Worm (Caenorhabditis elegans) whole organism, late embryonic: ENCODE data around the gene fbxa-156.

ENCODE experiments used
- C38D4.7 ChIP-seq: fragments of 200-800 bp; sonication (Bioruptor generic); optimal IDR thresholded peaks from 2 replicates; lab custom pipeline; 2018; ENCODE audit warnings: mild to moderate bottlenecking, missing genetic modification characterization, moderate library complexity, missing compliant biosample characterization
- K09A11.1 ChIP-seq: sonication (generic microtip); optimal IDR thresholded peaks from 2 replicates; lab custom pipeline; 2017; ENCODE audit warnings: antibody characterized with exemption, mild to moderate bottlenecking, missing genetic modification characterization, missing compliant biosample characterization; ENCODE audit not compliant: insufficient read depth
- ama-1 ChIP-seq: fragments of 150-350 bp; optimal IDR thresholded peaks from 2 replicates; lab custom pipeline; 2014
- ceh-14 ChIP-seq: sonication (generic microtip); optimal IDR thresholded peaks from 2 replicates; lab custom pipeline; 2016; ENCODE audit warnings: missing genotype, missing genetic modification characterization, missing compliant biosample characterization
- ceh-22 ChIP-seq: sonication (generic microtip); optimal IDR thresholded peaks from 2 replicates; lab custom pipeline; 2017; ENCODE audit warnings: missing biosample characterization, missing genetic modification characterization
- ceh-31 ChIP-seq: sonication (generic microtip); optimal IDR thresholded peaks from 2 replicates; lab custom pipeline; 2016; ENCODE audit warnings: missing genetic modification characterization, missing compliant biosample characterization
- ceh-48 ChIP-seq: sonication (generic microtip); optimal IDR thresholded peaks from 2 replicates; lab custom pipeline; 2016; ENCODE audit warnings: missing genetic modification characterization, inconsistent platforms, missing compliant biosample characterization
- ceh-9 ChIP-seq: sonication (generic microtip); optimal IDR thresholded peaks from 2 replicates; lab custom pipeline; 2016; ENCODE audit warnings: mild to moderate bottlenecking, missing genetic modification characterization, inconsistent platforms, missing compliant biosample characterization
- che-1 ChIP-seq: sonication (generic microtip); optimal IDR thresholded peaks from 2 replicates; lab custom pipeline; 2016; ENCODE audit warnings: mild to moderate bottlenecking, missing genetic modification characterization, missing compliant biosample characterization
- dmd-4 ChIP-seq: sonication (generic microtip); optimal IDR thresholded peaks from 2 replicates; lab custom pipeline; 2016; ENCODE audit warnings: borderline replicate concordance, missing genetic modification characterization, missing compliant biosample characterization
- dve-1 ChIP-seq: sonication (generic microtip); optimal IDR thresholded peaks from 2 replicates; lab custom pipeline; 2017; ENCODE audit warnings: antibody characterized with exemption, mild to moderate bottlenecking, missing genetic modification characterization, missing compliant biosample characterization
- ets-4 ChIP-seq: sonication (generic microtip); optimal IDR thresholded peaks from 2 replicates; lab custom pipeline; 2016; ENCODE audit warnings: missing genetic modification characterization, missing compliant biosample characterization
- fax-1 ChIP-seq: sonication (generic microtip); optimal IDR thresholded peaks from 2 replicates; lab custom pipeline; 2016; ENCODE audit warnings: missing genotype, missing genetic modification characterization, missing compliant biosample characterization
- fkh-10 ChIP-seq: fragments of 150-350 bp; optimal IDR thresholded peaks from 2 replicates; lab custom pipeline; 2014; ENCODE audit warnings: missing biosample characterization, missing genetic modification reagents, missing genetic modification characterization
- fkh-6 ChIP-seq: sonication (generic microtip); optimal IDR thresholded peaks from 2 replicates; lab custom pipeline; 2016; ENCODE audit warnings: missing genetic modification characterization, missing compliant biosample characterization
- gmeb-2 ChIP-seq: sonication (generic microtip); optimal IDR thresholded peaks from 2 replicates; lab custom pipeline; 2016; ENCODE audit warnings: missing genetic modification characterization, inconsistent platforms, missing compliant biosample characterization
- hlh-13 ChIP-seq: fragments of 200-800 bp; sonication (Bioruptor generic); optimal IDR thresholded peaks from 2 replicates; lab custom pipeline; 2018; ENCODE audit warnings: mild to moderate bottlenecking, missing genetic modification characterization, missing compliant biosample characterization
- hlh-15 ChIP-seq: sonication (generic microtip); optimal IDR thresholded peaks from 2 replicates; lab custom pipeline; 2016; ENCODE audit warnings: missing genetic modification characterization, missing compliant biosample characterization
- hlh-30 ChIP-seq: sonication (generic microtip); optimal IDR thresholded peaks from 2 replicates; lab custom pipeline; 2017; ENCODE audit warnings: antibody characterized with exemption, missing genetic modification characterization, missing compliant biosample characterization; ENCODE audit not compliant: insufficient read depth
- hlh-8 ChIP-seq: sonication (generic microtip); optimal IDR thresholded peaks from 2 replicates; lab custom pipeline; 2016; ENCODE audit warnings: missing genotype, missing genetic modification characterization, missing compliant biosample characterization
- lim-6 ChIP-seq: sonication (generic microtip); optimal IDR thresholded peaks from 2 replicates; lab custom pipeline; 2016; ENCODE audit warnings: missing genetic modification characterization, missing compliant biosample characterization
- mec-3 ChIP-seq: sonication (generic microtip); optimal IDR thresholded peaks from 2 replicates; lab custom pipeline; 2016; ENCODE audit warnings: borderline replicate concordance, missing genetic modification characterization, missing compliant biosample characterization
- nhr-11 ChIP-seq: fragments of 150-350 bp; optimal IDR thresholded peaks from 2 replicates; lab custom pipeline; 2014; ENCODE audit warnings: missing biosample characterization, missing genetic modification characterization
- npax-4 ChIP-seq: sonication (generic microtip); optimal IDR thresholded peaks from 2 replicates; lab custom pipeline; 2016; ENCODE audit warnings: missing genetic modification characterization, missing compliant biosample characterization
- odd-2 ChIP-seq: sonication (generic microtip); optimal IDR thresholded peaks from 2 replicates; lab custom pipeline; 2017; ENCODE audit warnings: antibody characterized with exemption, mild to moderate bottlenecking, missing genetic modification characterization, missing compliant biosample characterization
- pat-9 ChIP-seq: fragments of 200-800 bp; sonication (Bioruptor generic); optimal IDR thresholded peaks from 2 replicates; lab custom pipeline; 2018; ENCODE audit warnings: mild to moderate bottlenecking, missing genetic modification characterization, moderate library complexity, missing compliant biosample characterization
- pha-2 ChIP-seq: sonication (generic microtip); optimal IDR thresholded peaks from 2 replicates; lab custom pipeline; 2017; ENCODE audit warnings: mild to moderate bottlenecking, missing genetic modification characterization, missing compliant biosample characterization
- pha-4 ChIP-seq: fragments of 150-350 bp; optimal IDR thresholded peaks from 2 replicates; lab custom pipeline; 2018; ENCODE audit warnings: missing biosample characterization, missing genetic modification reagents, missing genetic modification characterization
- ref-2 ChIP-seq: sonication (generic microtip); optimal IDR thresholded peaks from 2 replicates; lab custom pipeline; 2016; ENCODE audit warnings: missing genetic modification characterization, missing compliant biosample characterization
- sdc-2 ChIP-seq: sonication (generic microtip); optimal IDR thresholded peaks from 2 replicates; lab custom pipeline; 2016; ENCODE audit warnings: missing genotype, missing genetic modification characterization, missing compliant biosample characterization
- sox-4 ChIP-seq: sonication (generic microtip); optimal IDR thresholded peaks from 2 replicates; lab custom pipeline; 2017; ENCODE audit warnings: mild to moderate bottlenecking, missing genetic modification characterization, inconsistent platforms, missing compliant biosample characterization
- syd-9 ChIP-seq: sonication (generic microtip); optimal IDR thresholded peaks from 2 replicates; lab custom pipeline; 2016; ENCODE audit warnings: mild to moderate bottlenecking, missing genetic modification characterization, moderate library complexity, missing compliant biosample characterization
- tbx-7 ChIP-seq: sonication (generic microtip); optimal IDR thresholded peaks from 2 replicates; lab custom pipeline; 2016; ENCODE audit warnings: missing genotype, missing genetic modification characterization, missing compliant biosample characterization
- ttx-3 ChIP-seq: sonication (generic microtip); optimal IDR thresholded peaks from 2 replicates; lab custom pipeline; 2016; ENCODE audit warnings: missing genetic modification reagents, missing genetic modification characterization, missing compliant biosample characterization
- unc-55 ChIP-seq: sonication (generic microtip); optimal IDR thresholded peaks from 2 replicates; lab custom pipeline; 2017; ENCODE audit warnings: missing biosample characterization, missing genetic modification reagents, missing genetic modification characterization
- ztf-16 ChIP-seq: sonication (generic microtip); optimal IDR thresholded peaks from 2 replicates; lab custom pipeline; 2017; ENCODE audit warnings: missing genetic modification characterization, missing compliant biosample characterization

The fbxa-156 gene

ce11 chrV:17896736-17897353 lies at the start of gene fbxa-156:
Gene fbxa-156, minus strand, starts transcription at chrV:17896786.
- TF ChIP-seq mec-3 (tag; lab: Kevin White, UChicago): no peak
- TF ChIP-seq, all 69 proteins: peak for 0

- TF ChIP-seq che-1 (tag; lab: Kevin White, UChicago) (no peak), fkh-6 (no peak), ama-1 (no peak), lim-6 (tag; lab: Kevin White, UChicago) (no peak), ceh-22 (no peak), C38D4.7 (GFP tag; lab: Kevin White, UChicago) (no peak), dve-1 (tag; lab: Kevin White, UChicago) (no peak)
Measured at ce11 chrV:17945460-17945859, 48.9 kb upstream of the fbxa-156 start.

DNA sequence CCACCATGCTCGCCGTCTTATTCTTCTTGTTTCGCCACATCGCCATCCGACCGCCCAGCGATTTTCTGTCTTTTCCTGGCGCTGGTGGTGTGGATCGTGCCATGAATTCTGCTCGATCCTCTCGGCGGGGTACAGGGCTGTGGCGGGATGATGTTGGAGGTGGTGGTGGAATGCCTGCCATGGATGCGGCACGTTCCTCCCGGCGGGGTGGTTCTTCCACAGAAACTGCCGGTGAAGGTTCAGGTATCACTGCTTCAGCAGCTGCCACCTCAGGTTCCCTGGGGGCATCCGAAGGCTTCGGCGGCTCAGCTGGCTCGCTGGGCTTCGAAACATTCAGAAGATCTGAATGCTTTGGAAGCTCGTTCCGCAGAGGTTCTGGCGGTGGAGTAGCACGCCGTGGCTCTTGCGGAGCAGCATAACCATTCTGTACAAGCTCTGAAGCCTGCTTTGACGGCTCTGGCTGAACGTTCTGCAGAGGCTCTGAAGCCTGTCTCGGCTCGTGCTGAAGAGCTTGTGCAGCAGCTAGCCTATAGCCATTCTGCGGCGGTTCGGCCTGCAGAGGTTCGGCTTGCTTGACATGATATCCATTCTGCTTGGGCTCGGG lies 48.4 kb upstream of the fbxa-156 start:
- TF ChIP-seq ceh-31 (tag; lab: Kevin White, UChicago) (no peak), fkh-10 (GFP tag; lab: Kevin White, UChicago) (no peak), pha-4 (no peak), sdc-2 (tag; lab: Kevin White, UChicago) (no peak), unc-55 (no peak), pat-9 (tag; lab: Kevin White, UChicago) (no peak), dve-1 (tag; lab: Kevin White, UChicago) (no peak), npax-4 (tag; lab: Kevin White, UChicago) (no peak), ztf-16 (no peak), ref-2 (tag; lab: Kevin White, UChicago) (no peak), hlh-15 (no peak), hlh-30 (tag; lab: Kevin White, UChicago) (no peak), ama-1 (no peak), ceh-48 (no peak)

ce11 chrV:17943877-17944472 lies 47.4 kb upstream of the fbxa-156 start:
- TF ChIP-seq mec-3 (tag; lab: Kevin White, UChicago): no peak
- no peak for TF ChIP-seq sox-4
- no peak for TF ChIP-seq nhr-11 (tag; lab: Kevin White, UChicago)
- no peak for TF ChIP-seq gmeb-2
- no peak for TF ChIP-seq fax-1 (tag; lab: Kevin White, UChicago)
- no peak for TF ChIP-seq ets-4 (tag; lab: Kevin White, UChicago)
- TF ChIP-seq ceh-9 (tag; lab: Kevin White, UChicago): no peak
- TF ChIP-seq syd-9 (tag; lab: Kevin White, UChicago): no peak
- TF ChIP-seq hlh-15: no peak
- TF ChIP-seq tbx-7 (tag; lab: Kevin White, UChicago): no peak
- TF ChIP-seq odd-2: no peak

- TF ChIP-seq K09A11.1: no peak
- no peak for TF ChIP-seq pha-2 (tag; lab: Kevin White, UChicago)
- TF ChIP-seq ceh-31 (tag; lab: Kevin White, UChicago): no peak
Measured at ce11 chrV:17938978-17939377, 42.4 kb upstream of the fbxa-156 start.

ce11 chrV:17935857-17936256 lies 39.3 kb upstream of the fbxa-156 start:
- no peak for TF ChIP-seq K09A11.1
- TF ChIP-seq ceh-31 (tag; lab: Kevin White, UChicago): no peak
- TF ChIP-seq hlh-8: no peak
- no peak for TF ChIP-seq pha-2 (tag; lab: Kevin White, UChicago)
- no peak for TF ChIP-seq ceh-14 (tag; lab: Kevin White, UChicago)
- TF ChIP-seq ztf-16: no peak
- no peak for TF ChIP-seq hlh-13 (GFP tag; lab: Kevin White, UChicago)
- TF ChIP-seq ttx-3 (tag; lab: Kevin White, UChicago): no peak
- TF ChIP-seq dmd-4 (tag; lab: Kevin White, UChicago): no peak
